Worm (Caenorhabditis elegans) whole organism, L4/young adult: ENCODE results near the gene stt-3.

Experiments
- W03F9.2 ChIP-seq: fragments of 150-350 bp; optimal IDR thresholded peaks from 2 replicates; lab custom pipeline; 2014; ENCODE audit warnings: missing biosample characterization, missing genetic modification characterization
- dao-5 ChIP-seq: sonication (generic microtip); optimal IDR thresholded peaks from 2 replicates; lab custom pipeline; 2016; ENCODE audit warnings: missing genotype, missing genetic modification characterization, moderate library complexity, missing compliant biosample characterization
- him-1 ChIP-seq: sonication (generic microtip); optimal IDR thresholded peaks from 2 replicates; lab custom pipeline; 2016; ENCODE audit warnings: missing genotype, missing genetic modification reagents, missing genetic modification characterization, missing compliant biosample characterization

The stt-3 gene

ce11 chrIII:6230870-6231269 is 17.6 kb upstream of the stt-3 start, which contains the start of gene esyt-2:
TSS of gene esyt-2 (minus strand) at chrIII:6230970.
- TF ChIP-seq him-1 (no peak), W03F9.2 (no peak), dao-5 (tag; lab: Kevin White, UChicago) (no peak)

ce11 chrIII:6231880-6232279 is 16.6 kb upstream of the stt-3 start:
- TF ChIP-seq W03F9.2 (no peak), him-1 (no peak), dao-5 (tag; lab: Kevin White, UChicago) (no peak)

ce11 chrIII:6236649-6237048 is 11.8 kb upstream of the stt-3 start, which contains the start of gene T12A2.21:
TSS of gene T12A2.21 (minus strand) at chrIII:6236749.
- TF ChIP-seq W03F9.2 (no peak), dao-5 (tag; lab: Kevin White, UChicago) (no peak), him-1 (no peak)

- TF ChIP-seq dao-5 (tag; lab: Kevin White, UChicago) (no peak), W03F9.2 (no peak), him-1 (no peak)
These were observed 7.9 kb upstream of the stt-3 start, which contains the start of gene T12A2.3 for ce11 chrIII:6240528-6240927. TSS of gene T12A2.3 (plus strand) at chrIII:6240828.

ce11 chrIII:6245728-6246127 is 2.7 kb upstream of the stt-3 start, which contains the start of gene bcas-2:
TSS of gene bcas-2 (minus strand) at chrIII:6245828.
- TF ChIP-seq W03F9.2 = no peak
- TF ChIP-seq him-1 = no peak

- TF ChIP-seq dao-5 (tag; lab: Kevin White, UChicago) = no peak
- no peak for TF ChIP-seq W03F9.2
- TF ChIP-seq him-1 = no peak
These were observed 3.1 kb downstream of the stt-3 start, which contains the start of gene amdh-1 for ce11 chrIII:6251511-6251910. TSS of gene amdh-1 (plus strand) at chrIII:6251811.

ce11 chrIII:6254737-6255136 is 6.3 kb downstream of the stt-3 start, which contains the start of gene srg-8:
TSS of gene srg-8 (minus strand) at chrIII:6254837.
- TF ChIP-seq him-1 (no peak), W03F9.2 (no peak), dao-5 (tag; lab: Kevin White, UChicago) (no peak)

ce11 chrIII:6256675-6257074 is 8.2 kb downstream of the stt-3 start, which contains the start of gene srg-9:
TSS of gene srg-9 (minus strand) at chrIII:6256775.
- TF ChIP-seq dao-5 (tag; lab: Kevin White, UChicago) = no peak
- no peak for TF ChIP-seq him-1
- TF ChIP-seq W03F9.2 = no peak

- TF ChIP-seq dao-5 (tag; lab: Kevin White, UChicago) = no peak
These were observed 9.8 kb downstream of the stt-3 start, which contains the start of gene srg-1 for ce11 chrIII:6258262-6258661. TSS of gene srg-1 (minus strand) at chrIII:6258362.

- TF ChIP-seq W03F9.2 (no peak), him-1 (no peak), dao-5 (tag; lab: Kevin White, UChicago) (no peak)
These were observed 11.7 kb downstream of the stt-3 start, which contains the start of gene srg-2 for ce11 chrIII:6260115-6260514. TSS of gene srg-2 (minus strand) at chrIII:6260215.

ce11 chrIII:6261985-6262384 is 13.5 kb downstream of the stt-3 start, which contains the start of gene srg-4:
TSS of gene srg-4 (minus strand) at chrIII:6262085.
- TF ChIP-seq dao-5 (tag; lab: Kevin White, UChicago) = no peak
- TF ChIP-seq him-1 = no peak
- TF ChIP-seq W03F9.2 = no peak

- TF ChIP-seq W03F9.2 = no peak
- no peak for TF ChIP-seq dao-5 (tag; lab: Kevin White, UChicago)
- no peak for TF ChIP-seq him-1
These were observed 16.0 kb downstream of the stt-3 start, which contains the start of gene srg-5 for ce11 chrIII:6264447-6264846. TSS of gene srg-5 (minus strand) at chrIII:6264547.

- TF ChIP-seq dao-5 (tag; lab: Kevin White, UChicago) = no peak
- no peak for TF ChIP-seq him-1
- no peak for TF ChIP-seq W03F9.2
These were observed 17.5 kb downstream of the stt-3 start, which contains the start of gene srg-6 for ce11 chrIII:6265911-6266310. TSS of gene srg-6 (minus strand) at chrIII:6266011.

ce11 chrIII:6268061-6268460 is 19.6 kb downstream of the stt-3 start, which contains the start of gene srg-7:
TSS of gene srg-7 (minus strand) at chrIII:6268161.
- TF ChIP-seq dao-5 (tag; lab: Kevin White, UChicago) = no peak

- no peak for TF ChIP-seq him-1
- TF ChIP-seq W03F9.2 = no peak
- no peak for TF ChIP-seq dao-5 (tag; lab: Kevin White, UChicago)
These were observed 21.8 kb downstream of the stt-3 start, which contains the start of gene srg-3 for ce11 chrIII:6270277-6270676. TSS of gene srg-3 (minus strand) at chrIII:6270377.

- TF ChIP-seq him-1 = no peak
- no peak for TF ChIP-seq W03F9.2
- TF ChIP-seq dao-5 (tag; lab: Kevin White, UChicago) = no peak
These were observed 24.4 kb downstream of the stt-3 start, which contains the start of gene C18F10.2 for ce11 chrIII:6272868-6273267. TSS of gene C18F10.2 (plus strand) at chrIII:6273168.
